Fruit fly (Drosophila melanogaster) whole organism, prepupa: ENCODE data around the gene CG4709.

Source experiments
- CG10631 ChIP-seq: fragments of 200-800 bp; sonication (Bioruptor generic); optimal IDR thresholded peaks from 2 replicates; lab custom pipeline; 2016; ENCODE audit warnings: missing biosample characterization, missing genetic modification characterization
- CG11294 ChIP-seq: fragments of 200-800 bp; sonication (Bioruptor generic); IDR thresholded peaks from 2 replicates; pipeline ENCODE4 v1.3.6; 2022; ENCODE audit warnings: missing biosample characterization, missing genetic modification characterization
- CG11762 ChIP-seq: fragments of 200-800 bp; sonication (Bioruptor generic); optimal IDR thresholded peaks from 3 replicates; lab custom pipeline; 2016; ENCODE audit warnings: missing biosample characterization, missing genetic modification characterization; ENCODE audit not compliant: insufficient read depth
- CG11902 ChIP-seq: fragments of 200-800 bp; sonication (Bioruptor generic); optimal IDR thresholded peaks from 3 replicates; lab custom pipeline; 2016; ENCODE audit warnings: missing biosample characterization, missing genetic modification characterization
- CG15336 ChIP-seq: fragments of 200-800 bp; sonication (Bioruptor generic); IDR thresholded peaks from 2 replicates; pipeline ENCODE4 v1.3.6; 2022; ENCODE audit warnings: missing biosample characterization, missing genetic modification characterization
- CG1621 ChIP-seq: fragments of 200-800 bp; sonication (Bioruptor generic); optimal IDR thresholded peaks from 3 replicates; lab custom pipeline; 2018; ENCODE audit warnings: missing biosample characterization, mild to moderate bottlenecking, missing genetic modification characterization
- CG31627 ChIP-seq: fragments of 200-800 bp; sonication (Bioruptor generic); optimal IDR thresholded peaks from 3 replicates; lab custom pipeline; 2016; ENCODE audit warnings: missing biosample characterization, missing genetic modification characterization
- CG32006 ChIP-seq: fragments of 200-800 bp; sonication (Bioruptor generic); optimal IDR thresholded peaks from 3 replicates; lab custom pipeline; 2017; ENCODE audit warnings: missing biosample characterization, mild to moderate bottlenecking, missing genetic modification characterization
- CG3919 ChIP-seq: fragments of 200-800 bp; sonication (Bioruptor generic); optimal IDR thresholded peaks from 3 replicates; lab custom pipeline; 2016; ENCODE audit warnings: missing biosample characterization, missing genetic modification characterization
- CG6163 ChIP-seq: fragments of 200-800 bp; sonication (Bioruptor generic); IDR thresholded peaks from 3 replicates; pipeline ENCODE4 v1.3.6; 2022; ENCODE audit warnings: missing biosample characterization, missing genetic modification characterization
- CG6792 ChIP-seq: fragments of 200-800 bp; sonication (Bioruptor generic); optimal IDR thresholded peaks from 3 replicates; lab custom pipeline; 2016; ENCODE audit warnings: missing biosample characterization, missing genetic modification characterization
- CG6808 ChIP-seq: fragments of 200-800 bp; sonication (Bioruptor generic); optimal IDR thresholded peaks from 3 replicates; lab custom pipeline; 2017; ENCODE audit warnings: missing biosample characterization, missing genetic modification characterization, mild to moderate bottlenecking, moderate library complexity, missing genetic modification reagents
- CG6854 ChIP-seq: fragments of 200-800 bp; sonication (Bioruptor generic); optimal IDR thresholded peaks from 2 replicates; lab custom pipeline; 2017; ENCODE audit warnings: missing biosample characterization, mild to moderate bottlenecking, missing genetic modification characterization
- CG7368 ChIP-seq: fragments of 200-800 bp; sonication (Bioruptor generic); optimal IDR thresholded peaks from 3 replicates; lab custom pipeline; 2016; ENCODE audit warnings: missing biosample characterization, missing genetic modification characterization
- CG8319 ChIP-seq: fragments of 200-800 bp; sonication (Bioruptor generic); optimal IDR thresholded peaks from 3 replicates; lab custom pipeline; 2016; ENCODE audit warnings: missing biosample characterization, missing genetic modification characterization
- Eip78C ChIP-seq: fragments of 200-800 bp; sonication (Bioruptor generic); peaks from one replicate; lab custom pipeline; 2016; ENCODE audit warnings: missing biosample characterization, missing genetic modification characterization
- Eip93F ChIP-seq: fragments of 200-800 bp; sonication (Bioruptor generic); optimal IDR thresholded peaks from 2 replicates; lab custom pipeline; 2016; ENCODE audit warnings: missing biosample characterization, mild to moderate bottlenecking, missing genetic modification characterization
- Ets96B ChIP-seq: fragments of 200-800 bp; optimal IDR thresholded peaks from 2 replicates; lab custom pipeline; 2019; ENCODE audit warnings: missing biosample characterization, mild to moderate bottlenecking, missing genetic modification characterization, moderate library complexity
- Met ChIP-seq: fragments of 200-800 bp; sonication (Bioruptor generic); optimal IDR thresholded peaks from 3 replicates; lab custom pipeline; 2016; ENCODE audit warnings: missing biosample characterization, missing genetic modification characterization
- Sox102F ChIP-seq: fragments of 200-800 bp; sonication (Bioruptor generic); optimal IDR thresholded peaks from 2 replicates; lab custom pipeline; 2016; ENCODE audit warnings: missing biosample characterization, mild to moderate bottlenecking, missing genetic modification characterization
- Sox14 ChIP-seq: fragments of 200-800 bp; sonication (Bioruptor generic); optimal IDR thresholded peaks from 3 replicates; lab custom pipeline; 2016; ENCODE audit warnings: missing biosample characterization, missing genetic modification characterization
- cyc ChIP-seq: fragments of 200-800 bp; sonication (Bioruptor generic); optimal IDR thresholded peaks from 3 replicates; lab custom pipeline; 2016; ENCODE audit warnings: missing biosample characterization, missing genetic modification characterization
- dsx ChIP-seq: fragments of 200-800 bp; optimal IDR thresholded peaks from 3 replicates; lab custom pipeline; 2019; ENCODE audit warnings: missing biosample characterization, mild to moderate bottlenecking, missing genetic modification characterization, moderate library complexity; ENCODE audit not compliant: poor library complexity, severe bottlenecking
- eg ChIP-seq: fragments of 200-800 bp; sonication (Bioruptor generic); IDR thresholded peaks from 3 replicates; pipeline ENCODE4 v1.3.6; 2022; ENCODE audit warnings: missing biosample characterization, missing genetic modification characterization
- esn ChIP-seq: fragments of 200-800 bp; sonication (Bioruptor generic); optimal IDR thresholded peaks from 2 replicates; lab custom pipeline; 2016; ENCODE audit warnings: missing biosample characterization, mild to moderate bottlenecking, missing genetic modification characterization, moderate library complexity
- fd59A ChIP-seq: fragments of 200-800 bp; sonication (Bioruptor generic); optimal IDR thresholded peaks from 2 replicates; lab custom pipeline; 2017; ENCODE audit warnings: missing biosample characterization, mild to moderate bottlenecking, missing genetic modification characterization, missing genetic modification reagents
- fd85E ChIP-seq: fragments of 200-800 bp; sonication (Bioruptor generic); optimal IDR thresholded peaks from 3 replicates; lab custom pipeline; 2016; ENCODE audit warnings: missing biosample characterization, missing genetic modification characterization
- lz ChIP-seq: fragments of 200-800 bp; sonication (Bioruptor generic); optimal IDR thresholded peaks from 3 replicates; lab custom pipeline; 2016; ENCODE audit warnings: missing biosample characterization, missing genetic modification characterization
- net ChIP-seq: fragments of 200-800 bp; sonication (Bioruptor generic); optimal IDR thresholded peaks from 3 replicates; lab custom pipeline; 2016; ENCODE audit warnings: missing biosample characterization, missing genetic modification characterization
- pdm3 ChIP-seq: fragments of 200-800 bp; sonication (Bioruptor generic); optimal IDR thresholded peaks from 3 replicates; lab custom pipeline; 2016; ENCODE audit warnings: missing biosample characterization, missing genetic modification characterization
- spab ChIP-seq: fragments of 200-800 bp; sonication (Bioruptor generic); optimal IDR thresholded peaks from 2 replicates; lab custom pipeline; 2017; ENCODE audit warnings: missing biosample characterization, mild to moderate bottlenecking, missing genetic modification characterization, missing genetic modification reagents
- svp ChIP-seq: fragments of 200-800 bp; sonication (Bioruptor generic); peaks from one replicate; lab custom pipeline; 2016; ENCODE audit warnings: missing biosample characterization, missing genetic modification characterization
- topi ChIP-seq: fragments of 200-800 bp; sonication (Bioruptor generic); optimal IDR thresholded peaks from 3 replicates; lab custom pipeline; 2016; ENCODE audit warnings: missing biosample characterization, missing genetic modification characterization
- vri ChIP-seq: fragments of 200-800 bp; sonication (Bioruptor generic); optimal IDR thresholded peaks from 3 replicates; lab custom pipeline; 2016; ENCODE audit warnings: missing biosample characterization, mild to moderate bottlenecking, missing genetic modification characterization

Gene CG4709

dm6 chr2L:9937908-9938307 lies 16.2 kb upstream of the CG4709 start, which contains the start of gene Arglu1:
Gene Arglu1 (minus strand): TSS chr2L:9938134.
- no peak for TF ChIP-seq Sox14 (GFP tag; lab: Kevin White, UChicago)
- peak; percentile 53; the same call in 2 of the 3 replicates for TF ChIP-seq CG6163 (GFP tag; lab: Robert Waterston, UW)
- TF ChIP-seq cyc (GFP tag; lab: Kevin White, UChicago): peak; percentile 40
- TF ChIP-seq CG31627: peak; percentile 9
- TF ChIP-seq CG11902 (GFP tag; lab: Kevin White, UChicago): no peak
- peak; percentile 41 for TF ChIP-seq lz
- TF ChIP-seq topi (GFP tag; lab: Kevin White, UChicago): no peak
- no peak for TF ChIP-seq CG6808 (GFP tag; lab: Kevin White, UChicago)
- TF ChIP-seq, all 60 proteins: peak for 4

dm6 chr2L:9938631-9939256 lies 15.4 kb upstream of the CG4709 start, which contains the start of the genes Datp and CG4619:
Gene Datp (minus strand): TSS chr2L:9938790.
Gene CG4619 (plus strand): TSS chr2L:9938863.
- TF ChIP-seq Ets96B (tag; lab: Kevin White, UChicago) (peak; percentile 13), CG7368 (GFP tag; lab: Kevin White, UChicago) (peak; percentile 18), CG6854 (GFP tag; lab: Kevin White, UChicago) (no peak), CG8319 (GFP tag; lab: Kevin White, UChicago) (no peak), CG3919 (GFP tag; lab: Kevin White, UChicago) (peak; percentile 61), lz (peak; percentile 42), fd59A (peak; percentile 19), svp (GFP tag; lab: Kevin White, UChicago) (no peak), net (peak; percentile 39), dsx (GFP tag; lab: Kevin White, UChicago) (no peak), CG11902 (GFP tag; lab: Kevin White, UChicago) (no peak), pdm3 (GFP tag; lab: Kevin White, UChicago) (no peak), CG15336 (no peak), Eip93F (GFP tag; lab: Kevin White, UChicago) (no peak), CG6163 (GFP tag; lab: Robert Waterston, UW) (0 out of 3 replicates have a peak, but pooled peaks have one; percentile 29), CG10631 (GFP tag; lab: Kevin White, UChicago) (no peak), Eip78C (GFP tag; lab: Kevin White, UChicago) (peak; percentile 74), CG6792 (GFP tag; lab: Kevin White, UChicago) (no peak), eg (GFP tag; lab: Robert Waterston, UW) (peak; percentile 56; the same call in 1 of the 3 replicates), CG31627 (peak; percentile 35), CG11762 (GFP tag; lab: Kevin White, UChicago) (peak; percentile 29), CG11294 (GFP tag; lab: Robert Waterston, UW) (no peak), vri (GFP tag; lab: Kevin White, UChicago) (peak; percentile 59), cyc (GFP tag; lab: Kevin White, UChicago) (peak; percentile 42), fd85E (no peak), CG6808 (GFP tag; lab: Kevin White, UChicago) (no peak), CG1621 (tag; lab: Kevin White, UChicago) (no peak), CG32006 (GFP tag; lab: Kevin White, UChicago) (no peak), topi (GFP tag; lab: Kevin White, UChicago) (peak; percentile 40), Met (GFP tag; lab: Kevin White, UChicago) (no peak), Sox14 (GFP tag; lab: Kevin White, UChicago) (peak; percentile 2), spab (GFP tag; lab: Kevin White, UChicago) (no peak), esn (GFP tag; lab: Kevin White, UChicago) (peak; percentile 58)

- peak; percentile 55 for TF ChIP-seq Eip78C (GFP tag; lab: Kevin White, UChicago)
- TF ChIP-seq vri (GFP tag; lab: Kevin White, UChicago): peak; percentile 74
- no peak for TF ChIP-seq Sox102F (GFP tag; lab: Kevin White, UChicago)
- TF ChIP-seq, all 60 proteins: peak for 2
Measured at dm6 chr2L:9943521-9943920, 10.6 kb upstream of the CG4709 start.
